Worm (Caenorhabditis elegans) whole organism, young adult: ENCODE data around the gene nhr-16.
A peak's percentile ranks its signal among the peaks of the same experiment; 100 is the strongest.

Source experiments
- F10E7.11 ChIP-seq: sonication (generic microtip); optimal IDR thresholded peaks from 2 replicates; lab custom pipeline; 2017; ENCODE audit warnings: mild to moderate bottlenecking, missing genetic modification characterization, moderate library complexity, missing compliant biosample characterization
- F23B12.7 ChIP-seq: sonication (generic microtip); optimal IDR thresholded peaks from 2 replicates; lab custom pipeline; 2017; ENCODE audit warnings: missing genetic modification characterization, mild to moderate bottlenecking, missing compliant biosample characterization, antibody characterized with exemption, moderate library complexity; ENCODE audit not compliant: insufficient read depth
- Y53G8AR.9 ChIP-seq: fragments of 200-800 bp; sonication (Bioruptor generic); conservative IDR thresholded peaks from 2 replicates; pipeline ENCODE4 v1.3.6; 2022; ENCODE audit warnings: missing genetic modification reagents, missing genetic modification characterization, missing compliant biosample characterization
- Y79H2A.3 ChIP-seq: fragments of 200-800 bp; sonication (Bioruptor generic); conservative IDR thresholded peaks from 2 replicates; pipeline ENCODE4 v1.3.6; 2022; ENCODE audit warnings: missing genetic modification reagents, missing genetic modification characterization, missing compliant biosample characterization
- Y95B8A.8 ChIP-seq: fragments of 200-800 bp; sonication (Bioruptor generic); IDR thresholded peaks from 2 replicates; pipeline ENCODE4 v1.3.6; 2022; ENCODE audit warnings: missing genetic modification reagents, missing genetic modification characterization, missing compliant biosample characterization
- ZK185.1 ChIP-seq: sonication (generic microtip); optimal IDR thresholded peaks from 2 replicates; lab custom pipeline; 2016; ENCODE audit warnings: mild to moderate bottlenecking, missing genetic modification characterization, missing compliant biosample characterization; ENCODE audit not compliant: poor library complexity, severe bottlenecking
- akir-1 ChIP-seq: fragments of 200-800 bp; sonication (Bioruptor generic); optimal IDR thresholded peaks from 2 replicates; lab custom pipeline; 2018; ENCODE audit warnings: mild to moderate bottlenecking, missing genetic modification characterization, moderate library complexity, missing compliant biosample characterization
- bed-1 ChIP-seq: fragments of 200-800 bp; sonication (Bioruptor generic); IDR thresholded peaks from 2 replicates; pipeline ENCODE4 v1.3.6; 2022; ENCODE audit warnings: missing genetic modification reagents, missing genetic modification characterization, missing compliant biosample characterization
- cebp-2 ChIP-seq: fragments of 200-800 bp; sonication (Bioruptor generic); IDR thresholded peaks from 2 replicates; pipeline ENCODE4 v1.3.6; 2022; ENCODE audit warnings: missing genetic modification characterization, missing compliant biosample characterization
- ceh-100 ChIP-seq: fragments of 200-800 bp; sonication (Bioruptor generic); IDR thresholded peaks from 2 replicates; pipeline ENCODE4 v1.3.6; 2022; ENCODE audit warnings: missing genetic modification reagents, missing genetic modification characterization, missing compliant biosample characterization
- ceh-58 ChIP-seq: fragments of 200-800 bp; sonication (Bioruptor generic); IDR thresholded peaks from 2 replicates; pipeline ENCODE4 v1.3.6; 2022; ENCODE audit warnings: missing genetic modification characterization, missing compliant biosample characterization
- ceh-79 ChIP-seq: sonication (generic microtip); optimal IDR thresholded peaks from 2 replicates; lab custom pipeline; 2017; ENCODE audit warnings: mild to moderate bottlenecking, missing genetic modification characterization, missing compliant biosample characterization
- dox-1 ChIP-seq: fragments of 200-800 bp; sonication (Bioruptor generic); IDR thresholded peaks from 2 replicates; pipeline ENCODE4 v1.3.6; 2022; ENCODE audit warnings: missing genetic modification reagents, missing genetic modification characterization, missing compliant biosample characterization
- dpff-1 ChIP-seq: sonication (generic microtip); optimal IDR thresholded peaks from 2 replicates; lab custom pipeline; 2017; ENCODE audit warnings: mild to moderate bottlenecking, missing genetic modification characterization, missing compliant biosample characterization
- ets-4 ChIP-seq: fragments of 200-800 bp; sonication (Bioruptor generic); optimal IDR thresholded peaks from 2 replicates; lab custom pipeline; 2018; ENCODE audit warnings: mild to moderate bottlenecking, missing genetic modification characterization, missing compliant biosample characterization
- hsf-1 ChIP-seq: fragments of 200-800 bp; sonication (Bioruptor generic); IDR thresholded peaks from 2 replicates; pipeline ENCODE4 v1.3.6; 2022; ENCODE audit warnings: missing genetic modification reagents, missing genetic modification characterization, missing compliant biosample characterization
- lsl-1 ChIP-seq: fragments of 200-800 bp; sonication (Bioruptor generic); optimal IDR thresholded peaks from 2 replicates; lab custom pipeline; 2018; ENCODE audit warnings: mild to moderate bottlenecking, missing genetic modification characterization, moderate library complexity, missing compliant biosample characterization
- madf-6 ChIP-seq: fragments of 200-800 bp; sonication (Bioruptor generic); IDR thresholded peaks from 2 replicates; pipeline ENCODE4 v1.3.6; 2022; ENCODE audit warnings: missing genetic modification reagents, missing genetic modification characterization, missing compliant biosample characterization
- madf-8 ChIP-seq: fragments of 200-800 bp; sonication (Bioruptor generic); conservative IDR thresholded peaks from 2 replicates; pipeline ENCODE4 v1.3.6; 2022; ENCODE audit warnings: missing genetic modification reagents, missing genetic modification characterization, missing compliant biosample characterization
- mcd-1 ChIP-seq: fragments of 200-800 bp; sonication (Bioruptor generic); IDR thresholded peaks from 2 replicates; pipeline ENCODE4 v1.3.6; 2022; ENCODE audit warnings: missing genetic modification reagents, missing genetic modification characterization, missing compliant biosample characterization
- nfyb-1 ChIP-seq: fragments of 200-800 bp; sonication (Bioruptor generic); IDR thresholded peaks from 2 replicates; pipeline ENCODE4 v1.3.6; 2022; ENCODE audit warnings: missing genetic modification reagents, missing genetic modification characterization, missing compliant biosample characterization
- nhr-90 ChIP-seq: sonication (generic microtip); optimal IDR thresholded peaks from 2 replicates; lab custom pipeline; 2016; ENCODE audit warnings: missing genotype, mild to moderate bottlenecking, missing genetic modification characterization, missing compliant biosample characterization
- pha-4 ChIP-seq: fragments of 150-350 bp; sonication (generic microtip); optimal IDR thresholded peaks from 2 replicates; lab custom pipeline; 2014; ENCODE audit warnings: missing biosample characterization, missing genetic modification reagents, missing genetic modification characterization
- rcor-1 ChIP-seq: fragments of 200-800 bp; sonication (Bioruptor generic); IDR thresholded peaks from 2 replicates; pipeline ENCODE4 v1.3.6; 2022; ENCODE audit warnings: missing genetic modification reagents, missing genetic modification characterization, missing compliant biosample characterization
- snpc-4 ChIP-seq, 5 experiments: fragments of 150-350 bp in 1 of 5; sonication (generic microtip) in 4 of 5; optimal IDR thresholded peaks; 2 replicates each; lab custom pipeline; 2014 to 2018; ENCODE audit warnings: missing genetic modification characterization in 5 of 5, missing biosample characterization in 3 of 5, antibody characterized with exemption in 2 of 5, mild to moderate bottlenecking in 2 of 5, missing compliant biosample characterization in 2 of 5, missing genotype in 2 of 5, moderate library complexity in 2 of 5, missing genetic modification reagents in 1 of 5
- somi-1 ChIP-seq: fragments of 200-800 bp; sonication (Bioruptor generic); optimal IDR thresholded peaks from 2 replicates; lab custom pipeline; 2018; ENCODE audit warnings: mild to moderate bottlenecking, missing genetic modification characterization, missing compliant biosample characterization
- tbx-9 ChIP-seq: sonication (generic microtip); optimal IDR thresholded peaks from 2 replicates; lab custom pipeline; 2016; ENCODE audit warnings: borderline replicate concordance, missing genetic modification characterization, inconsistent platforms, missing compliant biosample characterization
- tlf-1 ChIP-seq: fragments of 200-800 bp; sonication (Bioruptor generic); optimal IDR thresholded peaks from 2 replicates; lab custom pipeline; 2018; ENCODE audit warnings: mild to moderate bottlenecking, missing genetic modification characterization, missing compliant biosample characterization
- zfh-2 ChIP-seq: fragments of 200-800 bp; sonication (Bioruptor generic); conservative IDR thresholded peaks from 2 replicates; pipeline ENCODE4 v1.3.6; 2022; ENCODE audit warnings: missing genetic modification reagents, missing genetic modification characterization, missing compliant biosample characterization
- zim-3 ChIP-seq: sonication (generic microtip); optimal IDR thresholded peaks from 2 replicates; lab custom pipeline; 2017; ENCODE audit warnings: mild to moderate bottlenecking, missing genetic modification characterization, moderate library complexity, missing compliant biosample characterization
- ztf-3 ChIP-seq: fragments of 200-800 bp; sonication (Bioruptor generic); optimal IDR thresholded peaks from 2 replicates; lab custom pipeline; 2018; ENCODE audit warnings: mild to moderate bottlenecking, missing genetic modification characterization, missing compliant biosample characterization

Gene nhr-16

DNA sequence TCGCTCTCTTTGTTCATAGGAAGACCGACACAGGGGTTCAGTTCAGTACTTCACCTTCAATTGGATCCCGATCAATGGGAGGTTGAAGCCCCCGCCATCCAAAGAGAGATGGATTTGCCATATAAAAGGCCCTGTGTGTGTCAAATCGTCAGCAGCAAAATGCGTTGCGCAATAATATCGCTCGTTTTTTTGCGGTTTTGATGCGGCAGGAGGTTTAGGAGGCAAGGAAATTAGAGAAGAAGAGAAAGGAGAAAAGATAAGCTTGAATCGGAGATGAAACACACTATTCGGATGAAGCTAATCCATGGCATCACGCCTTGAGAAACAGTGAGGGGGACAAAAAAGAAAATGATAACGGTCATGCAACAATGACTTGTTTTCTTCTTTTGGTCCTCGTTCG, 44.2 kb upstream of the nhr-16 start:
- TF ChIP-seq ceh-100 = no peak
- no peak for TF ChIP-seq dox-1 (GFP tag; lab: Robert Waterston, UW)
- TF ChIP-seq Y53G8AR.9 (GFP tag; lab: Robert Waterston, UW) = no peak

DNA sequence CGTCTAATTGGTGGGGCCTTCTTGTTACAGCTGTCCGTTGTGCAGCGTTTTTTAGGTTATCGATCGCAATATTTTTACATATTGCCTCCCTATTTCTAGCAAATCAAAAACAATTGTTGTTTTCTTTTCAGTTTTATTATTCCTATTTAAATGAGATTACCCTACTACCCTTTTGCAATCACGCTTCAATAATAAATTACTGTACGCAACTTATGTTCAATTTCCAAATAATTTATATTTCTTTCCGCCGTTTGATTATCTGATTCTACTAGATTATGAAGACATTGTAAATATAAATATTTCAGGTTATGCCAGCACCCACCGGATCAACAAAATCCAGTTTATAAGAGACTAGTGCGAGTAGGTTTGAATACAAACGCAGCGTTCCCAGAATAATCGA, 33.2 kb upstream of the nhr-16 start, which contains the start of gene ZK430.5:
Gene ZK430.5, plus strand, starts transcription at position 301 of the 400 bp plus-strand sequence.
- TF ChIP-seq bed-1 (GFP tag; lab: Robert Waterston, UW) = no peak

DNA sequence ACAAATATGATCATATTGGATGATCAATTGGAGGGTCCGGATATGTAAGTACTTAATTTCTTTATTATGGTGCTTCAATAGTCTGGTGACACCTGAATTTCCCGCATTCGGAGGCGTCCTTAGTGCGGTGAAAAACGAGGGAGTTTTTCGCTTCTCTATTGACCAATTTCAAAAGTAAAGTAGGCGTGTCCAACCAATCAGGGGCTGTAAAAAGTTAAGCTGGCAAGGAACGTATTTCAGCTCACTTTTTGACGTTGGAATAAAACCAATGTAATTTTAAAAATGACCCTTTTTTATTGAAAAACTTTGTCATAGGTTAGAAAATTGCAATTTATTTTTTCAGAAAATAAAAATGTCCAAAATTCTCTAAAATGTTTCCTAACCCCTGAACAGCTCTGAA, 29.0 kb upstream of the nhr-16 start:
- TF ChIP-seq ztf-3 (GFP tag; lab: Kevin White, UChicago) (no peak), Y79H2A.3 (no peak), nfyb-1 (GFP tag; lab: Robert Waterston, UW) (peak; percentile 63; the same call in 1 of the 2 replicates), mcd-1 (no peak), snpc-4 (GFP tag; optimal IDR thresholded peaks at IDR 0.05; lab: Kevin White, UChicago) (no peak), snpc-4 (tag; optimal IDR thresholded peaks at IDR 0.05; lab: Kevin White, UChicago) (no peak)

- no peak for TF ChIP-seq dox-1 (GFP tag; lab: Robert Waterston, UW)
- TF ChIP-seq hsf-1 (GFP tag; lab: Robert Waterston, UW) = no peak
- TF ChIP-seq, all 124 proteins: peak for 0
These were observed 21.3 kb upstream of the nhr-16 start, which contains the start of gene sod-5 for ce11 chrII:4417333-4417732. TSS of gene sod-5 (plus strand) at chrII:4417633.

ce11 chrII:4419956-4420355, 18.6 kb upstream of the nhr-16 start, which contains the start of gene bpnt-1:
TSS of gene bpnt-1 (plus strand) at chrII:4420256.
- TF ChIP-seq ceh-79 (tag; lab: Kevin White, UChicago) = no peak
- no peak for TF ChIP-seq nhr-90 (tag; lab: Kevin White, UChicago)
- no peak for TF ChIP-seq F10E7.11
- TF ChIP-seq ceh-58 (GFP tag; lab: Robert Waterston, UW) = no peak
- TF ChIP-seq Y95B8A.8 (GFP tag; lab: Robert Waterston, UW) = 0 out of 2 replicates have a peak, but pooled peaks have one; percentile 28
- no peak for TF ChIP-seq tlf-1 (GFP tag; lab: Kevin White, UChicago)
- TF ChIP-seq F23B12.7 (tag; lab: Kevin White, UChicago) = no peak
- TF ChIP-seq, all 124 proteins: peak for 1

DNA sequence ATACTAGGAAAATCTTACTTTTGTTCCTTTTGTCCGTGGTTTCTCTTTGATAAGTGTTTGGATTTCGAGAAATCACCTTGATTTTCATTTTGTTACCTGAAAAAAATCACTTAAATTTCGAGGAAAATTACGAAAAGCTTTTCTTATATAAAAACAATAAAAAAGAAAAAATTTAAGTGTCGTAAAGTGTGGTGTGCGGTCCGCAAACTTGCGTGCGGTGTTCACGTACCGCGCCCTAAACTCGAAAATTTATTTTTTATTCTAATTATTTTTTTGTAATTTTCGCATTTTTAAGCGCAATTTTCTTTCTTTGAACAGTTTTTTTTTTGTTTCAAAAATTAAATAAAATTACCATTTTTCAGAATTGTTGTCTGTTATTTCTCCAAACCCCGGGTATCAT, 13.8 kb upstream of the nhr-16 start, which contains the start of the genes dcaf-13 and toe-1:
Gene dcaf-13, minus strand, starts transcription at position 96 of the 400 bp plus-strand sequence.
Gene toe-1, plus strand, starts transcription at position 361 of the 400 bp plus-strand sequence.
- TF ChIP-seq lsl-1 (GFP tag; lab: Kevin White, UChicago) = peak; percentile 5
- TF ChIP-seq rcor-1 (GFP tag; lab: Robert Waterston, UW) = no peak
- TF ChIP-seq ets-4 (GFP tag; lab: Kevin White, UChicago) = no peak
- no peak for TF ChIP-seq Y79H2A.3
- TF ChIP-seq akir-1 (GFP tag; lab: Kevin White, UChicago) = no peak
- TF ChIP-seq ZK185.1 (tag; lab: Kevin White, UChicago) = no peak
- TF ChIP-seq pha-4 = no peak
- no peak for TF ChIP-seq zim-3
- peak; percentile 46; the same call in 1 of the 2 replicates for TF ChIP-seq madf-6

- TF ChIP-seq cebp-2 (GFP tag; lab: Robert Waterston, UW) (0 out of 2 replicates have a peak, but pooled peaks have one; percentile 36), tbx-9 (tag; lab: Kevin White, UChicago) (no peak), F10E7.11 (no peak), Y95B8A.8 (GFP tag; lab: Robert Waterston, UW) (no peak), zfh-2 (GFP tag; lab: Robert Waterston, UW) (0 out of 2 replicates have a peak, but pooled peaks have one; percentile 35), somi-1 (GFP tag; lab: Kevin White, UChicago) (no peak), madf-8 (GFP tag; lab: Robert Waterston, UW) (0 out of 2 replicates have a peak, but pooled peaks have one; percentile 11), dpff-1 (no peak)
- TF ChIP-seq, all 124 proteins: peak for 3
These were observed 10.5 kb upstream of the nhr-16 start for ce11 chrII:4428121-4428520.
